Fruit fly (Drosophila melanogaster): ENCODE measurements around the gene CG3557.

CG3557 gene

dm6 chr2L:2413093-2413492, 27.5 kb upstream of the CG3557 start:
- TF ChIP-seq CG12236 (GFP tag; optimal IDR thresholded peaks at IDR 0.05) (no peak), CG6689 (GFP tag; IDR thresholded peaks at IDR 0.05) (peak; percentile 27; the same call in 1 of the 2 replicates), HLH54F (GFP tag; optimal IDR thresholded peaks at IDR 0.05) (no peak), al (GFP tag; IDR thresholded peaks at IDR 0.05) (no peak), CG4328 (GFP tag; optimal IDR thresholded peaks at IDR 0.05) (no peak), Atf3 (GFP tag; optimal IDR thresholded peaks at IDR 0.05) (no peak), slou (GFP tag; optimal IDR thresholded peaks at IDR 0.05) (no peak), E2f2 (GFP tag; IDR thresholded peaks at IDR 0.05) (no peak), sisA (GFP tag; IDR thresholded peaks at IDR 0.05) (0 out of 2 replicates have a peak, but pooled peaks have one; percentile 26), CG6765 (GFP tag; optimal IDR thresholded peaks at IDR 0.05) (no peak), CG7928 (GFP tag; optimal IDR thresholded peaks at IDR 0.05) (no peak), kni (GFP tag; optimal IDR thresholded peaks at IDR 0.05) (peak; percentile 14), B-H2 (GFP tag; optimal IDR thresholded peaks at IDR 0.05) (no peak), ro (GFP tag; IDR thresholded peaks at IDR 0.05) (no peak), CG12155 (GFP tag; optimal IDR thresholded peaks at IDR 0.05) (no peak), Hand (GFP tag; optimal IDR thresholded peaks at IDR 0.05) (no peak), sob (GFP tag; IDR thresholded peaks at IDR 0.05) (no peak), shn (GFP tag; optimal IDR thresholded peaks at IDR 0.05) (no peak), Dfd (GFP tag; optimal IDR thresholded peaks at IDR 0.05) (no peak), row (GFP tag; IDR thresholded peaks at IDR 0.05) (peak; percentile 33; the same call in 1 of the 3 replicates), CG30403 (GFP tag; optimal IDR thresholded peaks at IDR 0.05) (no peak), Sry-δ (GFP tag; optimal IDR thresholded peaks at IDR 0.05) (no peak), Jarid2 (GFP tag; optimal IDR thresholded peaks at IDR 0.05) (no peak), br (optimal IDR thresholded peaks at IDR 0.05) (no peak), HLHmδ (GFP tag; optimal IDR thresholded peaks at IDR 0.05) (no peak), CG2678 (tag; optimal IDR thresholded peaks at IDR 0.05) (no peak), Sox102F (GFP tag; optimal IDR thresholded peaks at IDR 0.05) (peak; percentile 11), CG17359 (tag; optimal IDR thresholded peaks at IDR 0.05) (peak; percentile 20), Optix (GFP tag; IDR thresholded peaks at IDR 0.05) (no peak), pb (GFP tag; optimal IDR thresholded peaks at IDR 0.05) (no peak), dimm (GFP tag; IDR thresholded peaks at IDR 0.05) (no peak), vnd (GFP tag; IDR thresholded peaks at IDR 0.05; ENCODE audit: partially characterized antibody) (no peak), CG10366 (GFP tag; IDR thresholded peaks at IDR 0.05) (peak; percentile 23; the same call in 1 of the 2 replicates), CG1832 (GFP tag; optimal IDR thresholded peaks at IDR 0.05) (no peak), CG13894 (tag; optimal IDR thresholded peaks at IDR 0.05) (no peak), Gug (GFP tag; IDR thresholded peaks at IDR 0.05) (no peak), CHES-1-like (GFP tag; optimal IDR thresholded peaks at IDR 0.05) (no peak), crp (GFP tag; optimal IDR thresholded peaks at IDR 0.05) (no peak), her (GFP tag; optimal IDR thresholded peaks at IDR 0.05) (no peak), prd (optimal IDR thresholded peaks at IDR 0.05) (no peak), prd (GFP tag; IDR thresholded peaks at IDR 0.05) (peak; percentile 33; the same call in 1 of the 3 replicates), Ets65A (GFP tag) (peak; percentile 87), Drgx (GFP tag; IDR thresholded peaks at IDR 0.05) (peak; percentile 76), CG9215 (GFP tag; IDR thresholded peaks at IDR 0.05) (no peak), Dip3 (GFP tag; optimal IDR thresholded peaks at IDR 0.05) (no peak), Ptx1 (GFP tag; IDR thresholded peaks at IDR 0.05) (0 out of 2 replicates have a peak, but pooled peaks have one; percentile 20), H15 (GFP tag; IDR thresholded peaks at IDR 0.05) (no peak), Hsf (GFP tag; optimal IDR thresholded peaks at IDR 0.05) (no peak), CG8089 (GFP tag; optimal IDR thresholded peaks at IDR 0.05) (no peak), tx (GFP tag; optimal IDR thresholded peaks at IDR 0.05) (no peak), CG15514 (GFP tag; optimal IDR thresholded peaks at IDR 0.05) (no peak), CG43689 (GFP tag; IDR thresholded peaks at IDR 0.05) (no peak), en (GFP tag; optimal IDR thresholded peaks at IDR 0.05) (no peak)

Measured in whole organism, embryonic.